Worm (Caenorhabditis elegans): Measurements from ENCODE around the gene F52E1.5.

Gene F52E1.5

ce11 chrV:8403916-8404315 is 24.6 kb downstream of the F52E1.5 start:
- no peak for TF ChIP-seq mep-1 (tag; optimal IDR thresholded peaks at IDR 0.05)
- TF ChIP-seq lin-13 (tag; optimal IDR thresholded peaks at IDR 0.05): no peak
- no peak for TF ChIP-seq blmp-1 (tag; optimal IDR thresholded peaks at IDR 0.05)
- no peak for TF ChIP-seq sem-2 (GFP tag; optimal IDR thresholded peaks at IDR 0.05)
- no peak for TF ChIP-seq unc-39 (tag; optimal IDR thresholded peaks at IDR 0.05)
- no peak for TF ChIP-seq nhr-12 (tag; optimal IDR thresholded peaks at IDR 0.05)
- TF ChIP-seq lin-32 (GFP tag; optimal IDR thresholded peaks at IDR 0.05): no peak

- TF ChIP-seq lin-13 (tag; optimal IDR thresholded peaks at IDR 0.05): no peak
These were observed 25.0 kb downstream of the F52E1.5 start for ce11 chrV:8404339-8404738.

ce11 chrV:8406155-8406554 is 26.8 kb downstream of the F52E1.5 start:
- TF ChIP-seq lin-13 (tag; optimal IDR thresholded peaks at IDR 0.05) (no peak), nhr-28 (tag; optimal IDR thresholded peaks at IDR 0.05) (no peak), pha-4 (tag; optimal IDR thresholded peaks at IDR 0.05) (no peak), tbx-8 (GFP tag; optimal IDR thresholded peaks at IDR 0.05) (no peak), elt-1 (tag; optimal IDR thresholded peaks at IDR 0.05; ENCODE audit: borderline replicate concordance, insufficient read depth) (no peak), mab-5 (tag; optimal IDR thresholded peaks at IDR 0.05) (no peak), elt-3 (tag; optimal IDR thresholded peaks at IDR 0.05) (no peak), lin-32 (GFP tag; optimal IDR thresholded peaks at IDR 0.05) (no peak), sem-2 (GFP tag; optimal IDR thresholded peaks at IDR 0.05) (no peak), ceh-83 (GFP tag; optimal IDR thresholded peaks at IDR 0.05) (no peak), ztf-11 (tag; optimal IDR thresholded peaks at IDR 0.05) (no peak), nhr-12 (tag; optimal IDR thresholded peaks at IDR 0.05) (no peak), zip-8 (tag; optimal IDR thresholded peaks at IDR 0.05) (no peak), nhr-76 (tag; optimal IDR thresholded peaks at IDR 0.05) (no peak)

DNA sequence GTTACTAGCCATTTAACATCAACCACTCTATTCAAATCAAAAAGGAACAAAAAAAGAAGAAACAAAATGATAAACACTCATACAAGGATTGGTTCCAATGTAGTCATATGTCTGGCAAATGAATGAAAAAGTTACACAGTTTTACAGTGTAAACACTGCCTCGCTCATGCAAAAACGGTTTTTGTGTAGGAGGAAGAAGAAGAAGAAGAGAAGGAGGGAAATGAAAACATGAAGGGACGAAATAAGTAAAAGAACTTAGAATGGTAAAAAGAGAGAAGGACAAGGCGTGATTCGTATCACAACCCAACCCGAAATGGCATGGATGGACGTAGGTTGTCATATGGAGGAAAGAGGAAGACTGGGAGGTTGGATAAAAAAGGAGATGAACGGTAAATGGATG is 27.6 kb downstream of the F52E1.5 start:
- no peak for TF ChIP-seq sptf-1 (tag; optimal IDR thresholded peaks at IDR 0.05)
- no peak for TF ChIP-seq lin-13 (tag; optimal IDR thresholded peaks at IDR 0.05)
- TF ChIP-seq elt-3 (tag; optimal IDR thresholded peaks at IDR 0.05): no peak
- no peak for TF ChIP-seq nhr-76 (tag; optimal IDR thresholded peaks at IDR 0.05)
- TF ChIP-seq M03D4.4 (tag; optimal IDR thresholded peaks at IDR 0.05): no peak
- no peak for TF ChIP-seq nhr-237 (tag; optimal IDR thresholded peaks at IDR 0.05)
- TF ChIP-seq unc-39 (tag; optimal IDR thresholded peaks at IDR 0.05): no peak
- TF ChIP-seq flh-1 (GFP tag; optimal IDR thresholded peaks at IDR 0.05): no peak
- TF ChIP-seq ceh-83 (GFP tag; optimal IDR thresholded peaks at IDR 0.05): no peak
- no peak for TF ChIP-seq mls-2 (tag; optimal IDR thresholded peaks at IDR 0.05)
- TF ChIP-seq unc-120 (tag; optimal IDR thresholded peaks at IDR 0.05; ENCODE audit: poor library complexity, severe bottlenecking): no peak
- TF ChIP-seq mep-1 (tag; optimal IDR thresholded peaks at IDR 0.05): no peak
- no peak for TF ChIP-seq drap-1 (GFP tag; optimal IDR thresholded peaks at IDR 0.05)
- no peak for TF ChIP-seq pha-4 (tag; optimal IDR thresholded peaks at IDR 0.05)
- TF ChIP-seq nhr-12 (tag; optimal IDR thresholded peaks at IDR 0.05): no peak
- no peak for TF ChIP-seq sem-2 (GFP tag; optimal IDR thresholded peaks at IDR 0.05)
- no peak for TF ChIP-seq nhr-28 (tag; optimal IDR thresholded peaks at IDR 0.05)
- TF ChIP-seq mab-5 (tag; optimal IDR thresholded peaks at IDR 0.05): no peak
- no peak for TF ChIP-seq cnd-1 (tag; optimal IDR thresholded peaks at IDR 0.05)
- TF ChIP-seq bed-3 (GFP tag; optimal IDR thresholded peaks at IDR 0.05): no peak

DNA sequence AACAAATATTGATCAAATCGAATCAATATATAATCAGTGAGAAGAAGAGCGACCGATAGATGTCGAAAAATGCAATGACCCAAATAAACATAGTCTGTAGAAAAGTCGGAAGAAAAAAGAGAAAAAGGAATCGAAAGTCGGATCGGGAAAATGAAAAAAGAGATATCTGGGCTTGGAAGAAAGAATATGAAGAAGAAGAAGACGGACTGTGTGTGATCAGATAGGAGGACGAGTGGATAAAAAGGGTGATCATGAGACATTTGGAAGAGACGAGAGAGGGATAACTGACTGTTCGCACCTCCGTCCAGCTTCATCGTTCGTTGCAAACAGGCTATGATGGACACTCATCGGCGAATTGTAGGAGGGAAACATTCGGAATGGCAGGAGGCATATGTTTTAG is 30.3 kb downstream of the F52E1.5 start:
- TF ChIP-seq cnd-1 (tag; optimal IDR thresholded peaks at IDR 0.05) (no peak), zip-8 (tag; optimal IDR thresholded peaks at IDR 0.05) (no peak), drap-1 (GFP tag; optimal IDR thresholded peaks at IDR 0.05) (no peak), blmp-1 (tag; optimal IDR thresholded peaks at IDR 0.05) (peak; percentile 78)

DNA sequence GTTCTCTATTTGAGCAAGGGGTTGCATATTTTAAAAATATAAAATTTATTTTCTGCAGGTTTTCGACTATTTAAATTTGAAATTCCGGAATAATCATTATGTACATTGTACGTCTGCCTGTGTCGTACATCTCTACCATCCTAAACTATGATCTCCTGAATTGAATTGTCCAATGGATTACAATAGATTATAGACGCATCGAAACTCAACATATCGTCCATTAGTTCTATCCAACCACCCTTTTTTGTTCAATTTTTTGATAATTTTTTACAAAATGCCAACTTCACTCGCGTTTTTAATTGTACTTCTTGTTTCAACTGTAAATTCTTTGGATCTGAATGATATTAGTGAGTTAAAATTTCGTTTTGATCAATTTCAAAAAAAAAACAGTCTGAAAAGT is 31.1 kb downstream of the F52E1.5 start, which contains the start of gene F52E1.2:
Gene F52E1.2, plus strand, starts transcription at position 190 of the 400 bp plus-strand sequence.
- no peak for TF ChIP-seq unc-120 (tag; optimal IDR thresholded peaks at IDR 0.05; ENCODE audit: poor library complexity, severe bottlenecking)
- no peak for TF ChIP-seq ztf-11 (tag; optimal IDR thresholded peaks at IDR 0.05)
- no peak for TF ChIP-seq flh-1 (GFP tag; optimal IDR thresholded peaks at IDR 0.05)
- no peak for TF ChIP-seq mep-1 (tag; optimal IDR thresholded peaks at IDR 0.05)
- TF ChIP-seq bed-3 (GFP tag; optimal IDR thresholded peaks at IDR 0.05): no peak
- TF ChIP-seq nhr-2 (tag; optimal IDR thresholded peaks at IDR 0.05): no peak
- TF ChIP-seq tbx-8 (GFP tag; optimal IDR thresholded peaks at IDR 0.05): no peak
- no peak for TF ChIP-seq ham-2 (GFP tag; optimal IDR thresholded peaks at IDR 0.05)
- TF ChIP-seq nhr-12 (tag; optimal IDR thresholded peaks at IDR 0.05): no peak
- TF ChIP-seq lin-32 (GFP tag; optimal IDR thresholded peaks at IDR 0.05): no peak
- TF ChIP-seq hlh-1 (tag; optimal IDR thresholded peaks at IDR 0.05): no peak
- no peak for TF ChIP-seq ceh-43 (GFP tag; optimal IDR thresholded peaks at IDR 0.05)
- no peak for TF ChIP-seq blmp-1 (tag; optimal IDR thresholded peaks at IDR 0.05)
- no peak for TF ChIP-seq ces-1 (GFP tag; optimal IDR thresholded peaks at IDR 0.05)
- TF ChIP-seq sem-2 (GFP tag; optimal IDR thresholded peaks at IDR 0.05): no peak
- no peak for TF ChIP-seq mab-5 (tag; optimal IDR thresholded peaks at IDR 0.05)
- no peak for TF ChIP-seq ceh-39 (tag; optimal IDR thresholded peaks at IDR 0.05)

All from whole organism, mixed stage, embryonic.